Fruit fly (Drosophila melanogaster): ENCODE measurements around the gene CG18749.

Gene CG18749

dm6 chr3R:8243720-8244119 lies at the start of gene CG18749, which contains the start of the genes CG9636 and CG33722:
Gene CG18749 (plus strand): TSS chr3R:8244055.
Gene CG9636 (minus strand): TSS chr3R:8243792.
Gene CG33722 (plus strand): TSS chr3R:8244055.
- no peak for TF ChIP-seq pan (optimal IDR thresholded peaks at IDR 0.05)

DNA sequence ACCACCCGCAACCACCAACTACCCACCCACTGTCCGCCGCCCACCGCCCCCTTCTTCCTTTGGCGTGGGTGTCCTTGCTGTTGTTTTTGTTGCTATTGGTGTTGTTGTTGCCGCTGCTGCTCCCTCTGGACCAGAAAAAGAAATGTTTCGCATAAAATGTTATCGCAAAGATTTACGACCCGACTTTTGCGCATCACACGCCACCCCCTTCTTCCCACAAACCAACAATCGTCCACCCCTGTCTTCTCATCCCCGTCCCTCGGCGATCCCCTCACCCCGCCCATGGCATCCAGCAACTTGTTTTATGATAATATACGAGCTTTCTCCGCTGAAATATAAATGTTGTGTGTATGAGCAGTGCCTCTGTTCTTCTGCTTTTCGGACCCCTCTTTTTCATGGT lies 48.8 kb upstream of the CG18749 start:
- TF ChIP-seq Dll (optimal IDR thresholded peaks at IDR 0.05) (no peak), pan (optimal IDR thresholded peaks at IDR 0.05) (no peak), EcR (GFP tag; optimal IDR thresholded peaks at IDR 0.05) (no peak), CG8478 (optimal IDR thresholded peaks at IDR 0.05) (no peak), psq (optimal IDR thresholded peaks at IDR 0.05) (no peak), usp (GFP tag; optimal IDR thresholded peaks at IDR 0.05) (no peak)

DNA sequence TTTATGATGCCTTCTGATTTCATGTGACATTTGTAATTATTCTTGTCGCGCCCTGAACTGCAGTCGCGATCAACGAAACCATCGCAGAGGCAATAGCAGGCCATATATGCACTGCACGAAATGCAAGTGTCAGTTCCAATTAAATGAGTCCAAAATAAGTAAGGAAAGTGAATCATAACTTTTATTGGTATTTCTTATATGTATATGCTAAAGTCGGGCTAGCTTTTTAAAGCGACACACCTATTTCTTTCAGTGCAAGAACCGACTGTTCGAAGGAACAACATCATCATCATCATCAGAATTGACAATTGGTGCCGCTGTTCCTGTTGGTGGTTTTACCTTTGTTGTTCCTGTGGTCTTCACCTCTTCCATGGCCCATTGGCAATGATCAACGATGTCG lies 46.7 kb upstream of the CG18749 start:
- no peak for TF ChIP-seq pan (optimal IDR thresholded peaks at IDR 0.05)
- TF ChIP-seq CG8478 (optimal IDR thresholded peaks at IDR 0.05): no peak
- TF ChIP-seq EcR (GFP tag; optimal IDR thresholded peaks at IDR 0.05): no peak
- TF ChIP-seq psq (optimal IDR thresholded peaks at IDR 0.05): no peak
- no peak for TF ChIP-seq Dll (optimal IDR thresholded peaks at IDR 0.05)
- TF ChIP-seq usp (GFP tag; optimal IDR thresholded peaks at IDR 0.05): no peak

- TF ChIP-seq EcR (GFP tag; optimal IDR thresholded peaks at IDR 0.05): no peak
- TF ChIP-seq Dll (optimal IDR thresholded peaks at IDR 0.05): no peak
- no peak for TF ChIP-seq usp (GFP tag; optimal IDR thresholded peaks at IDR 0.05)
- TF ChIP-seq CG8478 (optimal IDR thresholded peaks at IDR 0.05): no peak
- no peak for TF ChIP-seq pan (optimal IDR thresholded peaks at IDR 0.05)
- no peak for TF ChIP-seq psq (optimal IDR thresholded peaks at IDR 0.05)
Observed at dm6 chr3R:8198320-8198719, 45.5 kb upstream of the CG18749 start.

DNA sequence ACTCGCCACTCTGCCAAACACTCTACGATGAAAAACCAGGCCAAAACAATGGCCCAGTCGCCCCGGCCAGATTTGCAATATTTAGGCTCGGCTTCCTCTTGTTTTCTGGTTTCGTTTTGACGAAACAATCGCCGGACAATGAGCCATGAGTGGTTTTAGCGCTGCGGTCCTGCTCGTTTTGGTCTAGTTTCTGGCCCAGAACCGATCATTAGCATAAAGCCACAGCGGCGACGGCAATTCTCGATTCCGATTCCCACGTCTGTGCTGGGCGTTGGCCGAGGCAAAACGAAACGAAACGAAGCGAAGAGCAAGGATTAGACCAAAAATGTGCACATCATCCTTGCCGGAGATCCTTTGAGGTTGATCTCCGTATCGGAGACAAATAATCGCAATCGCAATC lies 40.5 kb upstream of the CG18749 start:
- TF ChIP-seq pan (optimal IDR thresholded peaks at IDR 0.05) (no peak), psq (optimal IDR thresholded peaks at IDR 0.05) (no peak), usp (GFP tag; optimal IDR thresholded peaks at IDR 0.05) (no peak), CG8478 (optimal IDR thresholded peaks at IDR 0.05) (no peak), Dll (optimal IDR thresholded peaks at IDR 0.05) (no peak), EcR (GFP tag; optimal IDR thresholded peaks at IDR 0.05) (no peak)

DNA sequence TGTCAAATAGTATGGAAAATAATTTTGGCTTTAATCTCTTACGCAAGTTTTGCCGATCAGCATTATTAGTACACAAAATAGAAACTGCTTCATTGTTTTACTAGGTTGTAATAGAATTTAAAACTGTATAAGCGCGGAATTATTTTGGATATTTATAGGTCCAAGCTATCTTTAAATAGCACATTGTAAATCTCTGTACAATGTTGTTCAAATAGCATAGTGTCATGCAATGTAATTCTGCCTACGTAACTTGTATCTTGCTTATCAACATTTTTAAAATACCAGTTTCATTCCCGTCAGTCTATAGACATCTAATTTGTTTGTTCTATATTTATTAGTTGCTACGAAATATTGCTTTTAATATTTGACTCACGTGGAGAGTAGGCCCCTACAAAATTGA lies 39.1 kb upstream of the CG18749 start, which contains the start of gene CheA84a:
TSS of gene CheA84a (minus strand) at position 101 of the 400 bp plus-strand sequence.
- no peak for TF ChIP-seq pan (optimal IDR thresholded peaks at IDR 0.05)
- TF ChIP-seq psq (optimal IDR thresholded peaks at IDR 0.05): no peak
- TF ChIP-seq EcR (GFP tag; optimal IDR thresholded peaks at IDR 0.05): no peak
- TF ChIP-seq usp (GFP tag; optimal IDR thresholded peaks at IDR 0.05): no peak
- no peak for TF ChIP-seq Dll (optimal IDR thresholded peaks at IDR 0.05)
- TF ChIP-seq CG8478 (optimal IDR thresholded peaks at IDR 0.05): no peak

dm6 chr3R:8205292-8205893 lies 38.5 kb upstream of the CG18749 start:
- TF ChIP-seq pan (optimal IDR thresholded peaks at IDR 0.05): no peak
- TF ChIP-seq CG8478 (optimal IDR thresholded peaks at IDR 0.05): no peak
- no peak for TF ChIP-seq Dll (optimal IDR thresholded peaks at IDR 0.05)
- TF ChIP-seq psq (optimal IDR thresholded peaks at IDR 0.05): no peak
- no peak for TF ChIP-seq usp (GFP tag; optimal IDR thresholded peaks at IDR 0.05)
- no peak for TF ChIP-seq EcR (GFP tag; optimal IDR thresholded peaks at IDR 0.05)

- TF ChIP-seq EcR (GFP tag; optimal IDR thresholded peaks at IDR 0.05): no peak
- TF ChIP-seq pan (optimal IDR thresholded peaks at IDR 0.05): no peak
- no peak for TF ChIP-seq usp (GFP tag; optimal IDR thresholded peaks at IDR 0.05)
- TF ChIP-seq Dll (optimal IDR thresholded peaks at IDR 0.05): no peak
- no peak for TF ChIP-seq psq (optimal IDR thresholded peaks at IDR 0.05)
- no peak for TF ChIP-seq CG8478 (optimal IDR thresholded peaks at IDR 0.05)
Observed at dm6 chr3R:8206019-8206418, 37.8 kb upstream of the CG18749 start.

DNA sequence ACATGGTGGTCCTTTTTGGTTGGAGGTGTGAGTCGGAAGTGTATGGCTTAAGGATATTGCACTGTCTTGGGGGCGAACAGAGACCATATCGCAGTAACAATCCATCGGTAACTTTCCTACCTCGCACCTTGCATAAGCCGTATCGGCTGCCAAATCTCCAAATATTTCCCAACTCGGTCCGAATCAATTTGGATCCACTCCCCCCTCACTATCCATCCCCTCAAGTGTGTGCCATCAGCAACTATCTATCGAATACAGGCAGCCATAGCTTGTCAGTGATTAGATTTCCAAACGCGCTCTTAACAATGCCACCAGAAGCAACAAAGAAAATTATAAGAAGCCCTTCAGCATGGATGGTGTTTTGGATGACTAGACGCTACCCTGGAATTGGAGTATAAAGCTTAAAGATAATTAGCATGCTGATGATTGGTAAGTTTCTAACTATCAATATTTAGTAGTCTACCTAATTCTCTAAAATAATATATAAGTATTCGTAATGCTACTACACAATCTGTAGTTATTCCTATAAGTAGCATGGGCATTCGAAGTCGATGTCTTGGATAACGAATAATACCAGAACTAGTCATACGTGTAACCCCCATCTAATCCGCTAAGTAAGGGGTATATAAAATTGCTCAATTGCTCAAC lies 37.1 kb upstream of the CG18749 start:
- TF ChIP-seq psq (optimal IDR thresholded peaks at IDR 0.05) (no peak), pan (optimal IDR thresholded peaks at IDR 0.05) (no peak), CG8478 (optimal IDR thresholded peaks at IDR 0.05) (no peak), usp (GFP tag; optimal IDR thresholded peaks at IDR 0.05) (no peak), EcR (GFP tag; optimal IDR thresholded peaks at IDR 0.05) (no peak), Dll (optimal IDR thresholded peaks at IDR 0.05) (no peak)

dm6 chr3R:8207276-8207654 lies 36.6 kb upstream of the CG18749 start:
- TF ChIP-seq Dll (optimal IDR thresholded peaks at IDR 0.05) (no peak), EcR (GFP tag; optimal IDR thresholded peaks at IDR 0.05) (no peak), usp (GFP tag; optimal IDR thresholded peaks at IDR 0.05) (no peak), pan (optimal IDR thresholded peaks at IDR 0.05) (no peak), psq (optimal IDR thresholded peaks at IDR 0.05) (no peak), CG8478 (optimal IDR thresholded peaks at IDR 0.05) (no peak)

DNA sequence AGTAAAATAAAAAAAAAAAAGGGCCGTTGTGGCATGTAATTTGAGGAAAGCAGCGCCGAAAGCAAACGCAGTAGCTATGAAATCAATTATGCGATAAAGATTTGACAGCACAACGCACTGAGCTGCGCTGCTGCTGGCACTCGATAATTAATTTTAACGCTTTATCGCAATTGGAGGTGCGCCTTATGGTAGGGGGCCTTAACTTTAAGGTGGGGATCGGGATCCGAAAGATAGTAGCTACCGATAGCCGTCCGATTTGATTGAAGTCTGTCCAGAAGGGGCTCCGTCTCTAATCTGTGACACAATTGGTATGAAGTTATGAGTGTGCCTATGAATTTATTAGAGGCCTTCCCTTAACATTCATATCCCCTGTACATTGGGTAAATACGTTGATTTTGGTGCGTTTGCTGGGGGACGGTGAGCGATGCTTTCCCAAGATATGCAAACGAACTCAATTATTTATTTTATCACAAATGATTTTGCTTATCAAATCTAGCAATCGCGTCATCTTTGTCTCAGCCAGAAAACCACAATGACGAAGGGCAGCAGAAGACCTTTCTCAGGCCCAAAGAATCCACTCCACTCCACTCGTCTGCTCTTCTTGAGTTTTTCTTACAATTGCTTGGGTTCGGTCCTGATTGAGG lies 35.4 kb upstream of the CG18749 start:
- TF ChIP-seq EcR (GFP tag; optimal IDR thresholded peaks at IDR 0.05) (no peak), pan (optimal IDR thresholded peaks at IDR 0.05) (no peak), usp (GFP tag; optimal IDR thresholded peaks at IDR 0.05) (no peak), Dll (optimal IDR thresholded peaks at IDR 0.05) (no peak), CG8478 (optimal IDR thresholded peaks at IDR 0.05) (no peak), psq (optimal IDR thresholded peaks at IDR 0.05) (no peak)

DNA sequence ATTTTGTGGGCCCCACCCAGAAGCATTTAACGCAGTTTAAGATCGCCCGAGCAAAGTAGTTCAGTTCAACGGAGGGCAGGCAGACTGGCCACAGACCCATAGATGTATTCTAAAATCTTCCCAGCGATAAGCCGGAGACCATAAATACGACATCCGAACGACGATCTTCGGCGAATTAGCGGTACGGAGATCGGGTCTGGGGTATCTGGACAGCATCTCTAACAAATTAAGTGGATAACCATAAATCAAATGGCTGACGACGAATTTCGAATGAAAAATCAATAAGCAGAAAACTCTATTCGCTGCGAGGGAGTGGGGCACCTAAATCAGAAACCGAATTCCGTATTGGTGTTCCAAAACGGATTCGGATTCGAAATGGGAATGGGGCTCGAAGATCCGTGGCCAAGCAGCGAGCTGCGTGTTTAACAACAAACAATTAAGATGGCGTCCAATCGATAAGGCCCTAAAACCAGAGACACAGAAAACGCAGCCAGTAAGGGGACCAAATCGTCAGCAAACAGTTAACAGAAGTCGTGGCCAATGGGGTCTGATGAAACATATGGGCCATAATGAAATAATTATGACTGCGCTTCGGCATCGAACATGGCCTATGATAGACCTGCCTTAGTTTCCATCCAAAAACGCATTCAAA lies 32.9 kb upstream of the CG18749 start:
- TF ChIP-seq usp (GFP tag; optimal IDR thresholded peaks at IDR 0.05) (no peak), EcR (GFP tag; optimal IDR thresholded peaks at IDR 0.05) (no peak), Dll (optimal IDR thresholded peaks at IDR 0.05) (no peak)

Measured in whole organism.